Fruit fly (Drosophila melanogaster) whole organism: ENCODE data around the gene Psf2.

Experiments used
- CG8478 ChIP-seq: fragments of >200 bp; optimal IDR thresholded peaks from 2 replicates; lab custom pipeline; 2018; ENCODE audit warnings: inconsistent platforms
- EcR ChIP-seq, 2 experiments: fragments of >200 bp; optimal IDR thresholded peaks; 2 replicates each; lab custom pipeline; 2017; ENCODE audit warnings: missing biosample characterization in 2 of 2, missing genetic modification characterization in 2 of 2, missing genetic modification reagents in 2 of 2
- pan ChIP-seq: fragments of >200 bp; optimal IDR thresholded peaks from 2 replicates; lab custom pipeline; 2017

DNA sequence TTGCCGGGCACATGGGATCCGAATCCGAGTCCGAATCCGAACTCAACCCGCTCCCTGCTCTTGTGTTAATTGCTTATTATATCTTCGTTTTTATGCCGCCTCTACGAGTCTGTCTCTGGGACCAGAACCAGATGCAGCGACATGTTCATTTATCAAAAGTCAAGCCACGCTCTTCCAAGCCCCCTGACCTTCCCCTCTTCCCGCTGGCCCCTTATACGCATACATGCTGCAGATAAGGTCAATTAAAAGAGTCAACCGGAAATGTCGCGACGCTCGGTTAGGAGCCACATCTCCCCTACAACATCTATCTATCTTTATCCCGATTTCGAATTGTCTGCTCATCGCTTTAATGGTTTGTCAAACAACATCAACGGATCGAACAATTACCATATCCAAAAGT, 9.4 kb downstream of the Psf2 start:
- TF ChIP-seq EcR (GFP tag; optimal IDR thresholded peaks at IDR 0.05; lab: Kevin White, UChicago): no peak
- no peak for TF ChIP-seq CG8478 (lab: Kevin White, UChicago)
- no peak for TF ChIP-seq pan
